Fruit fly (Drosophila melanogaster): Measurements from ENCODE around the gene CG32263.

DNA sequence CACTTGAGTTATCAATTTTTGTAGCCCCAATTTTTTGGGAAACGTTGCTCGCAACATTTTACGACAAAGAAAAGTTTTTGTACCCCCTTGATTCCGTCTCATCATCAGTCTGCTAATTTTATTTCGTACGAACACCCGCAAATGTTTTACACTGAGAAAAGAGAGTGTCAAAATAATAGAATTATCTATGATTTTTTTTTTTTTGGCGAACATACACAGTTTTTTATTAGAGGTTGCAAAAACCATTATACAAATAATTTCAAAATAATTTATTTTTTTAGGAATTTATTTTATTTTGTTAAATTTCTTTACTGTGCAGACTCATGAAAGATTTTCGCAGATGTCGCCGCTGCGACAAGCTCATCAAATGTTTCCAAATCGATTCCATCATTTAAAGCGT lies 12.4 kb downstream of the CG32263 start:
- no peak for TF ChIP-seq lola (GFP tag; optimal IDR thresholded peaks at IDR 0.05)
- no peak for TF ChIP-seq Jra (GFP tag; optimal IDR thresholded peaks at IDR 0.05)
- no peak for TF ChIP-seq GATAd (GFP tag; optimal IDR thresholded peaks at IDR 0.05)
- TF ChIP-seq CG9705 (GFP tag; optimal IDR thresholded peaks at IDR 0.05), result no peak
- no peak for TF ChIP-seq pan (optimal IDR thresholded peaks at IDR 0.05)
- TF ChIP-seq Hnf4 (GFP tag; optimal IDR thresholded peaks at IDR 0.05), result no peak
- no peak for TF ChIP-seq fru (GFP tag; optimal IDR thresholded peaks at IDR 0.05)
- no peak for TF ChIP-seq tai (GFP tag; optimal IDR thresholded peaks at IDR 0.05)
- no peak for TF ChIP-seq psq (GFP tag; optimal IDR thresholded peaks at IDR 0.05)

All from whole organism, wandering third instar larva.